Worm (Caenorhabditis elegans) whole organism, L2 larva: ENCODE data around the gene cyp-25A2.

Experiments used
- C34F6.9 ChIP-seq: fragments of 150-350 bp; optimal IDR thresholded peaks from 2 replicates; lab custom pipeline; 2014; ENCODE audit warnings: missing biosample characterization, missing genetic modification characterization
- F13H6.1 ChIP-seq: sonication (generic microtip); optimal IDR thresholded peaks from 2 replicates; lab custom pipeline; 2016; ENCODE audit warnings: missing genetic modification characterization, missing compliant biosample characterization
- R02D3.7 ChIP-seq: fragments of 150-350 bp; optimal IDR thresholded peaks from 2 replicates; lab custom pipeline; 2014; ENCODE audit warnings: missing biosample characterization, missing genetic modification characterization
- Y55F3AM.14 ChIP-seq: fragments of 200-800 bp; sonication (Bioruptor generic); optimal IDR thresholded peaks from 2 replicates; lab custom pipeline; 2018; ENCODE audit warnings: mild to moderate bottlenecking, missing genetic modification characterization, missing compliant biosample characterization
- ZK546.5 ChIP-seq: sonication (generic microtip); optimal IDR thresholded peaks from 2 replicates; lab custom pipeline; 2017; ENCODE audit warnings: missing biosample characterization, missing genetic modification characterization
- alr-1 ChIP-seq: fragments of 150-350 bp; optimal IDR thresholded peaks from 2 replicates; lab custom pipeline; 2014; ENCODE audit warnings: missing biosample characterization, missing genetic modification characterization
- aly-2 ChIP-seq: fragments of 150-350 bp; optimal IDR thresholded peaks from 2 replicates; lab custom pipeline; 2014; ENCODE audit warnings: missing biosample characterization, missing genetic modification characterization
- ama-1 ChIP-seq: fragments of 150-350 bp; optimal IDR thresholded peaks from 2 replicates; lab custom pipeline; 2018; ENCODE audit warnings: inconsistent platforms
- blmp-1 ChIP-seq: sonication (generic microtip); optimal IDR thresholded peaks from 2 replicates; lab custom pipeline; 2017; ENCODE audit warnings: missing genetic modification characterization, mild to moderate bottlenecking, missing compliant biosample characterization, antibody characterized with exemption, moderate library complexity; ENCODE audit not compliant: insufficient read depth
- ceh-16 ChIP-seq: fragments of 150-350 bp; optimal IDR thresholded peaks from 2 replicates; lab custom pipeline; 2014; ENCODE audit warnings: missing biosample characterization, missing genetic modification characterization
- ceh-82 ChIP-seq: fragments of 150-350 bp; optimal IDR thresholded peaks from 2 replicates; lab custom pipeline; 2014; ENCODE audit warnings: missing biosample characterization, missing genetic modification characterization
- crh-2 ChIP-seq: sonication (generic microtip); optimal IDR thresholded peaks from 2 replicates; lab custom pipeline; 2017; ENCODE audit warnings: missing biosample characterization, missing genetic modification characterization
- dmd-4 ChIP-seq: sonication (generic microtip); optimal IDR thresholded peaks from 2 replicates; lab custom pipeline; 2017; ENCODE audit warnings: missing biosample characterization, missing genetic modification characterization
- egl-27 ChIP-seq: sonication (generic microtip); optimal IDR thresholded peaks from 3 replicates; lab custom pipeline; 2017; ENCODE audit warnings: missing biosample characterization, missing genetic modification reagents, missing genetic modification characterization
- elt-1 ChIP-seq: fragments of 150-350 bp; optimal IDR thresholded peaks from 2 replicates; lab custom pipeline; 2014; ENCODE audit warnings: missing biosample characterization, missing genetic modification characterization
- elt-3 ChIP-seq: sonication (generic microtip); optimal IDR thresholded peaks from 2 replicates; lab custom pipeline; 2017; ENCODE audit warnings: missing biosample characterization, missing genetic modification characterization
- fos-1 ChIP-seq: fragments of 150-350 bp; optimal IDR thresholded peaks from 2 replicates; lab custom pipeline; 2014; ENCODE audit warnings: missing biosample characterization, missing genetic modification characterization
- gmeb-1 ChIP-seq: fragments of 150-350 bp; optimal IDR thresholded peaks from 2 replicates; lab custom pipeline; 2014; ENCODE audit warnings: missing biosample characterization, missing genetic modification characterization
- lin-11 ChIP-seq: fragments of 150-350 bp; sonication (generic microtip); optimal IDR thresholded peaks from 2 replicates; lab custom pipeline; 2014; ENCODE audit warnings: missing biosample characterization, missing genetic modification characterization, inconsistent platforms, mixed read lengths
- lin-13 ChIP-seq: fragments of 150-350 bp; optimal IDR thresholded peaks from 2 replicates; lab custom pipeline; 2014; ENCODE audit warnings: missing biosample characterization, missing genetic modification reagents, missing genetic modification characterization
- lin-39 ChIP-seq: fragments of 150-350 bp; optimal IDR thresholded peaks from 2 replicates; lab custom pipeline; 2014; ENCODE audit warnings: missing biosample characterization, missing genetic modification reagents, missing genetic modification characterization
- lsy-2 ChIP-seq, 2 experiments: fragments of 150-350 bp in 1 of 2; sonication (generic microtip) in 1 of 2; optimal IDR thresholded peaks; 2 replicates each; lab custom pipeline; 2014 to 2017; ENCODE audit warnings: missing biosample characterization in 2 of 2, missing genetic modification characterization in 2 of 2
- mab-5 ChIP-seq: fragments of 150-350 bp; optimal IDR thresholded peaks from 2 replicates; lab custom pipeline; 2014; ENCODE audit warnings: missing biosample characterization, missing genetic modification characterization
- mdl-1 ChIP-seq, 2 experiments: fragments of 150-350 bp in 1 of 2; sonication (generic microtip) in 1 of 2; optimal IDR thresholded peaks; 2 replicates each; lab custom pipeline; 2017; ENCODE audit warnings: missing biosample characterization in 2 of 2, missing genetic modification characterization in 2 of 2
- nhr-10 ChIP-seq: sonication (generic microtip); optimal IDR thresholded peaks from 2 replicates; lab custom pipeline; 2017; ENCODE audit warnings: missing biosample characterization, missing genetic modification characterization
- nhr-11 ChIP-seq: fragments of 150-350 bp; optimal IDR thresholded peaks from 2 replicates; lab custom pipeline; 2014; ENCODE audit warnings: missing biosample characterization, missing genetic modification characterization
- nhr-12 ChIP-seq: fragments of 150-350 bp; optimal IDR thresholded peaks from 2 replicates; lab custom pipeline; 2014; ENCODE audit warnings: missing biosample characterization, missing genetic modification characterization
- nhr-129 ChIP-seq: fragments of 150-350 bp; optimal IDR thresholded peaks from 2 replicates; lab custom pipeline; 2014; ENCODE audit warnings: missing biosample characterization, missing genetic modification characterization
- nhr-21 ChIP-seq: fragments of 150-350 bp; optimal IDR thresholded peaks from 2 replicates; lab custom pipeline; 2014; ENCODE audit warnings: missing biosample characterization, missing genetic modification characterization
- nhr-23 ChIP-seq: fragments of 150-350 bp; optimal IDR thresholded peaks from 2 replicates; lab custom pipeline; 2014; ENCODE audit warnings: missing biosample characterization, missing genetic modification reagents, missing genetic modification characterization
- nhr-237 ChIP-seq: fragments of 150-350 bp; optimal IDR thresholded peaks from 2 replicates; lab custom pipeline; 2014; ENCODE audit warnings: missing biosample characterization, missing genetic modification characterization
- nhr-25 ChIP-seq: fragments of 150-350 bp; sonication (generic microtip); optimal IDR thresholded peaks from 3 replicates; lab custom pipeline; 2014; ENCODE audit warnings: missing biosample characterization, missing genetic modification characterization
- nhr-6 ChIP-seq: fragments of 150-350 bp; optimal IDR thresholded peaks from 2 replicates; lab custom pipeline; 2014; ENCODE audit warnings: missing biosample characterization, missing genetic modification characterization
- nhr-77 ChIP-seq: fragments of 150-350 bp; optimal IDR thresholded peaks from 2 replicates; lab custom pipeline; 2014; ENCODE audit warnings: missing biosample characterization, missing genetic modification characterization
- peb-1 ChIP-seq: fragments of 150-350 bp; optimal IDR thresholded peaks from 2 replicates; lab custom pipeline; 2014; ENCODE audit warnings: missing biosample characterization, missing genetic modification characterization
- sem-4 ChIP-seq: fragments of 150-350 bp; optimal IDR thresholded peaks from 2 replicates; lab custom pipeline; 2014; ENCODE audit warnings: missing biosample characterization, missing genetic modification reagents, missing genetic modification characterization
- skn-1 ChIP-seq: sonication (generic microtip); optimal IDR thresholded peaks from 2 replicates; lab custom pipeline; 2017; ENCODE audit warnings: missing biosample characterization, missing genetic modification characterization
- sma-3 ChIP-seq: sonication (generic microtip); optimal IDR thresholded peaks from 2 replicates; lab custom pipeline; 2016; ENCODE audit warnings: missing genetic modification reagents, missing genetic modification characterization, missing compliant biosample characterization
- sma-9 ChIP-seq, 2 experiments: fragments of 150-350 bp in 1 of 2; sonication (generic microtip) in 1 of 2; optimal IDR thresholded peaks; 2 replicates each; lab custom pipeline; 2014 to 2016; ENCODE audit warnings: missing genetic modification characterization in 2 of 2, mild to moderate bottlenecking in 1 of 2, missing biosample characterization in 1 of 2, missing compliant biosample characterization in 1 of 2, missing genetic modification reagents in 1 of 2, moderate library complexity in 1 of 2
- snpc-4 ChIP-seq: fragments of 150-350 bp; optimal IDR thresholded peaks from 2 replicates; lab custom pipeline; 2014; ENCODE audit warnings: missing biosample characterization, missing genetic modification characterization
- unc-39 ChIP-seq: fragments of 150-350 bp; optimal IDR thresholded peaks from 2 replicates; lab custom pipeline; 2014; ENCODE audit warnings: missing biosample characterization, missing genetic modification characterization
- unc-55 ChIP-seq: fragments of 150-350 bp; sonication (generic microtip); optimal IDR thresholded peaks from 3 replicates; lab custom pipeline; 2014; ENCODE audit warnings: missing biosample characterization, missing genetic modification reagents, missing genetic modification characterization
- unc-62 ChIP-seq: fragments of 150-350 bp; optimal IDR thresholded peaks from 2 replicates; lab custom pipeline; 2014; ENCODE audit warnings: missing biosample characterization, missing genetic modification reagents, missing genetic modification characterization
- zag-1 ChIP-seq: fragments of 150-350 bp; optimal IDR thresholded peaks from 2 replicates; lab custom pipeline; 2014; ENCODE audit warnings: missing biosample characterization, missing genetic modification characterization
- ztf-1 ChIP-seq: fragments of 200-800 bp; sonication (Bioruptor generic); conservative IDR thresholded peaks from 2 replicates; pipeline ENCODE4 v1.3.6; 2022; ENCODE audit warnings: missing genetic modification characterization, missing compliant biosample characterization
- ztf-11 ChIP-seq: sonication (generic microtip); optimal IDR thresholded peaks from 2 replicates; lab custom pipeline; 2017; ENCODE audit warnings: missing biosample characterization, missing genetic modification characterization
- ztf-4 ChIP-seq: fragments of 150-350 bp; optimal IDR thresholded peaks from 2 replicates; lab custom pipeline; 2014; ENCODE audit warnings: missing biosample characterization, missing genetic modification characterization

cyp-25A2 gene

DNA sequence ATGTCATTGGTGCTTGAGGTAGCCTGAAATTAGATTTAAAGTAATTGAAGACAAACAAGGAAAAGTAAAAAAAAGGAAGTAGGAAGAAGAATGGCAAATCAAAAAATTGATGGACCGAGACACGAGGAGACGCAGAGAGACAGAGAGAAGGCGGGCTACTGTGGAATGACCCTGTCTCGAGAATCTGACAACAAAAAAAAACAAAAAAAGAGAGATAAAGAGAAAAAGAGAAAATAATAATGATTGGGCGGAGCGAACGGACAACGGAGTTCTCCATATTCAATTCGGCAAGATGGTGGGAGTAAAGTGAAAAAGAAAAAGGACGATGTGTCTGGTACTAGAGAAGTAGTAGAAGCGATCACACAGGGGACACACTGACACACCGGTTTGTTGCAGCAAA is 26.0 kb upstream of the cyp-25A2 start, which contains the start of gene toh-1:
toh-1 (minus strand) TSS at position 23 of the 400 bp plus-strand sequence.
- TF ChIP-seq sma-3 (GFP tag; lab: Kevin White, UChicago) (peak; percentile 11), nhr-25 (tag; lab: Kevin White, UChicago) (peak; percentile 70), blmp-1 (tag; lab: Kevin White, UChicago) (peak; percentile 34), nhr-21 (no peak), crh-2 (tag; lab: Kevin White, UChicago) (peak; percentile 19)
- TF ChIP-seq, all 48 proteins: peak for 4

ce11 chrIII:3811375-3811924 is 23.6 kb upstream of the cyp-25A2 start:
- TF ChIP-seq ztf-11 (no peak), F13H6.1 (tag; lab: Kevin White, UChicago) (peak; percentile 23), mdl-1 (tag; optimal IDR thresholded peaks at IDR 0.05; lab: Kevin White, UChicago) (no peak), elt-3 (tag; lab: Kevin White, UChicago) (no peak), lin-13 (GFP tag; lab: Kevin White, UChicago) (no peak), ZK546.5 (no peak), nhr-23 (tag; lab: Kevin White, UChicago) (no peak), nhr-25 (tag; lab: Kevin White, UChicago) (peak; percentile 87), nhr-21 (no peak), fos-1 (peak; percentile 34), nhr-11 (tag; lab: Kevin White, UChicago) (no peak), ztf-4 (no peak), elt-1 (tag; lab: Kevin White, UChicago) (no peak), lin-11 (tag; lab: Kevin White, UChicago) (no peak), nhr-77 (no peak), Y55F3AM.14 (GFP tag; lab: Kevin White, UChicago) (no peak), unc-62 (GFP tag; lab: Kevin White, UChicago) (no peak), zag-1 (tag; lab: Kevin White, UChicago) (no peak), ztf-1 (GFP tag; lab: Robert Waterston, UW) (no peak), snpc-4 (tag; lab: Kevin White, UChicago) (no peak), sma-9 (GFP tag; optimal IDR thresholded peaks at IDR 0.05; lab: Kevin White, UChicago) (peak; percentile 22), sma-9 (tag; optimal IDR thresholded peaks at IDR 0.05; lab: Kevin White, UChicago) (no peak), ceh-82 (tag; lab: Kevin White, UChicago) (no peak), skn-1 (tag; lab: Kevin White, UChicago) (no peak), C34F6.9 (no peak), peb-1 (tag; lab: Kevin White, UChicago) (no peak), nhr-12 (no peak), unc-39 (no peak), unc-55 (GFP tag; lab: Kevin White, UChicago) (no peak), ceh-16 (peak; percentile 26), mab-5 (tag; lab: Kevin White, UChicago) (no peak), ama-1 (lab: Kevin White, UChicago) (no peak), lsy-2 (tag; optimal IDR thresholded peaks at IDR 0.05; lab: Kevin White, UChicago) (no peak), nhr-6 (tag; lab: Kevin White, UChicago) (no peak), blmp-1 (tag; lab: Kevin White, UChicago) (no peak), gmeb-1 (tag; lab: Kevin White, UChicago) (no peak), R02D3.7 (tag; lab: Kevin White, UChicago) (no peak), alr-1 (tag; lab: Kevin White, UChicago) (no peak), nhr-129 (tag; lab: Kevin White, UChicago) (peak; percentile 31), nhr-10 (tag; lab: Kevin White, UChicago) (no peak), dmd-4 (tag; lab: Kevin White, UChicago) (no peak), egl-27 (no peak), sma-3 (GFP tag; lab: Kevin White, UChicago) (peak; percentile 47), crh-2 (tag; lab: Kevin White, UChicago) (peak; percentile 18), lin-39 (tag; lab: Kevin White, UChicago) (no peak), aly-2 (tag; lab: Kevin White, UChicago) (no peak), sem-4 (tag; lab: Kevin White, UChicago) (no peak), nhr-237 (tag; lab: Kevin White, UChicago) (no peak)
